Worm (Caenorhabditis elegans) whole organism, early embryonic: ENCODE measurements around the gene F09C8.2.

Experiments used
- ama-1 ChIP-seq: fragments of 150-350 bp; optimal IDR thresholded peaks from 2 replicates; lab custom pipeline; 2014
- ceh-36 ChIP-seq: sonication (generic microtip); optimal IDR thresholded peaks from 2 replicates; lab custom pipeline; 2016; ENCODE audit warnings: missing genetic modification characterization, inconsistent platforms, missing compliant biosample characterization
- tbx-11 ChIP-seq: fragments of 200-800 bp; sonication (Bioruptor generic); IDR thresholded peaks from 2 replicates; pipeline ENCODE4 v1.3.6; 2022; ENCODE audit warnings: missing genetic modification characterization, missing compliant biosample characterization
- tbx-37 ChIP-seq: fragments of 200-800 bp; sonication (Bioruptor generic); conservative IDR thresholded peaks from 2 replicates; pipeline ENCODE4 v1.3.6; 2022; ENCODE audit warnings: missing genetic modification reagents, missing genetic modification characterization, missing compliant biosample characterization
- tra-4 ChIP-seq: sonication (generic microtip); optimal IDR thresholded peaks from 2 replicates; lab custom pipeline; 2017; ENCODE audit warnings: missing genetic modification characterization, missing compliant biosample characterization

ce11 chrX:16145244-16145643 lies 1.6 kb downstream of the F09C8.2 start:
- TF ChIP-seq ceh-36 (tag; lab: Kevin White, UChicago) (no peak), tra-4 (tag; lab: Kevin White, UChicago) (no peak), ama-1 (lab: Kevin White, UChicago) (no peak), tbx-37 (GFP tag; lab: Robert Waterston, UW) (no peak), tbx-11 (GFP tag; lab: Robert Waterston, UW) (no peak)
